Fruit fly (Drosophila melanogaster) whole organism, prepupa: ENCODE data around the gene CG33160.

Source experiments
- Blimp-1 ChIP-seq: fragments of 200-800 bp; sonication (Bioruptor generic); optimal IDR thresholded peaks from 3 replicates; lab custom pipeline; 2017; ENCODE audit warnings: missing biosample characterization, missing genetic modification characterization, mild to moderate bottlenecking, moderate library complexity, missing genetic modification reagents
- CG11294 ChIP-seq: fragments of 200-800 bp; sonication (Bioruptor generic); IDR thresholded peaks from 2 replicates; pipeline ENCODE4 v1.3.6; 2022; ENCODE audit warnings: missing biosample characterization, missing genetic modification characterization
- CG11762 ChIP-seq: fragments of 200-800 bp; sonication (Bioruptor generic); optimal IDR thresholded peaks from 3 replicates; lab custom pipeline; 2016; ENCODE audit warnings: missing biosample characterization, missing genetic modification characterization; ENCODE audit not compliant: insufficient read depth
- CG1621 ChIP-seq: fragments of 200-800 bp; sonication (Bioruptor generic); optimal IDR thresholded peaks from 3 replicates; lab custom pipeline; 2018; ENCODE audit warnings: missing biosample characterization, mild to moderate bottlenecking, missing genetic modification characterization
- CG16779 ChIP-seq: fragments of 200-800 bp; sonication (Bioruptor generic); optimal IDR thresholded peaks from 3 replicates; lab custom pipeline; 2017; ENCODE audit warnings: missing biosample characterization, mild to moderate bottlenecking, missing genetic modification characterization
- CG3032 ChIP-seq: fragments of 200-800 bp; optimal IDR thresholded peaks from 2 replicates; lab custom pipeline; 2019; ENCODE audit warnings: missing biosample characterization, mild to moderate bottlenecking, missing genetic modification characterization, moderate library complexity
- CG31627 ChIP-seq: fragments of 200-800 bp; sonication (Bioruptor generic); optimal IDR thresholded peaks from 3 replicates; lab custom pipeline; 2016; ENCODE audit warnings: missing biosample characterization, missing genetic modification characterization
- CG32006 ChIP-seq: fragments of 200-800 bp; sonication (Bioruptor generic); optimal IDR thresholded peaks from 3 replicates; lab custom pipeline; 2017; ENCODE audit warnings: missing biosample characterization, mild to moderate bottlenecking, missing genetic modification characterization
- CG34406 ChIP-seq: fragments of 200-800 bp; sonication (Bioruptor generic); optimal IDR thresholded peaks from 3 replicates; lab custom pipeline; 2016; ENCODE audit warnings: missing biosample characterization, missing genetic modification characterization
- CG3919 ChIP-seq: fragments of 200-800 bp; sonication (Bioruptor generic); optimal IDR thresholded peaks from 3 replicates; lab custom pipeline; 2016; ENCODE audit warnings: missing biosample characterization, missing genetic modification characterization
- CG6792 ChIP-seq: fragments of 200-800 bp; sonication (Bioruptor generic); optimal IDR thresholded peaks from 3 replicates; lab custom pipeline; 2016; ENCODE audit warnings: missing biosample characterization, missing genetic modification characterization
- CG6854 ChIP-seq: fragments of 200-800 bp; sonication (Bioruptor generic); optimal IDR thresholded peaks from 2 replicates; lab custom pipeline; 2017; ENCODE audit warnings: missing biosample characterization, mild to moderate bottlenecking, missing genetic modification characterization
- CG7368 ChIP-seq: fragments of 200-800 bp; sonication (Bioruptor generic); optimal IDR thresholded peaks from 3 replicates; lab custom pipeline; 2016; ENCODE audit warnings: missing biosample characterization, missing genetic modification characterization
- CG8119 ChIP-seq: fragments of 200-800 bp; sonication (Bioruptor generic); IDR thresholded peaks from 3 replicates; pipeline ENCODE4 v1.3.6; 2022; ENCODE audit warnings: missing biosample characterization, missing genetic modification characterization
- CG8632 ChIP-seq: fragments of 200-800 bp; sonication (Bioruptor generic); optimal IDR thresholded peaks from 3 replicates; lab custom pipeline; 2016; ENCODE audit warnings: missing biosample characterization, missing genetic modification characterization
- Eip75B ChIP-seq: fragments of 200-800 bp; sonication (Bioruptor generic); optimal IDR thresholded peaks from 3 replicates; lab custom pipeline; 2016; ENCODE audit warnings: missing biosample characterization, missing genetic modification characterization
- Eip78C ChIP-seq: fragments of 200-800 bp; sonication (Bioruptor generic); peaks from one replicate; lab custom pipeline; 2016; ENCODE audit warnings: missing biosample characterization, missing genetic modification characterization
- Eip93F ChIP-seq: fragments of 200-800 bp; sonication (Bioruptor generic); optimal IDR thresholded peaks from 2 replicates; lab custom pipeline; 2016; ENCODE audit warnings: missing biosample characterization, mild to moderate bottlenecking, missing genetic modification characterization
- Ets21C ChIP-seq: fragments of 200-800 bp; sonication (Bioruptor generic); optimal IDR thresholded peaks from 3 replicates; lab custom pipeline; 2016; ENCODE audit warnings: missing biosample characterization, missing genetic modification characterization
- Ets96B ChIP-seq: fragments of 200-800 bp; optimal IDR thresholded peaks from 2 replicates; lab custom pipeline; 2019; ENCODE audit warnings: missing biosample characterization, mild to moderate bottlenecking, missing genetic modification characterization, moderate library complexity
- Gug ChIP-seq: fragments of 200-800 bp; sonication (Bioruptor generic); IDR thresholded peaks from 2 replicates; pipeline ENCODE4 v1.3.6; 2022; ENCODE audit warnings: missing biosample characterization, missing genetic modification characterization
- Hr38 ChIP-seq: sonication (Bioruptor generic); optimal IDR thresholded peaks from 2 replicates; lab custom pipeline; 2016; ENCODE audit warnings: missing biosample characterization, missing genetic modification characterization
- Hr4 ChIP-seq: fragments of 200-800 bp; sonication (Bioruptor generic); optimal IDR thresholded peaks from 3 replicates; lab custom pipeline; 2016; ENCODE audit warnings: missing biosample characterization, missing genetic modification characterization
- Lpt ChIP-seq: fragments of 200-800 bp; sonication (Bioruptor generic); optimal IDR thresholded peaks from 3 replicates; lab custom pipeline; 2016; ENCODE audit warnings: missing biosample characterization, missing genetic modification characterization
- Met ChIP-seq: fragments of 200-800 bp; sonication (Bioruptor generic); optimal IDR thresholded peaks from 3 replicates; lab custom pipeline; 2016; ENCODE audit warnings: missing biosample characterization, missing genetic modification characterization
- OdsH ChIP-seq: fragments of 200-800 bp; sonication (Bioruptor generic); optimal IDR thresholded peaks from 3 replicates; lab custom pipeline; 2016; ENCODE audit warnings: missing biosample characterization, missing genetic modification characterization
- Sox102F ChIP-seq: fragments of 200-800 bp; sonication (Bioruptor generic); optimal IDR thresholded peaks from 2 replicates; lab custom pipeline; 2016; ENCODE audit warnings: missing biosample characterization, mild to moderate bottlenecking, missing genetic modification characterization
- Sox14 ChIP-seq: fragments of 200-800 bp; sonication (Bioruptor generic); optimal IDR thresholded peaks from 3 replicates; lab custom pipeline; 2016; ENCODE audit warnings: missing biosample characterization, missing genetic modification characterization
- achi ChIP-seq: fragments of 200-800 bp; sonication (Bioruptor generic); optimal IDR thresholded peaks from 3 replicates; lab custom pipeline; 2016; ENCODE audit warnings: missing biosample characterization, missing genetic modification characterization
- acj6 ChIP-seq: fragments of 200-800 bp; sonication (Bioruptor generic); optimal IDR thresholded peaks from 3 replicates; lab custom pipeline; 2016; ENCODE audit warnings: missing biosample characterization, missing genetic modification characterization
- cyc ChIP-seq: fragments of 200-800 bp; sonication (Bioruptor generic); optimal IDR thresholded peaks from 3 replicates; lab custom pipeline; 2016; ENCODE audit warnings: missing biosample characterization, missing genetic modification characterization
- dac ChIP-seq: fragments of 200-800 bp; sonication (Bioruptor generic); optimal IDR thresholded peaks from 2 replicates; lab custom pipeline; 2017; ENCODE audit warnings: missing biosample characterization, mild to moderate bottlenecking, missing genetic modification characterization
- dsx ChIP-seq: fragments of 200-800 bp; optimal IDR thresholded peaks from 3 replicates; lab custom pipeline; 2019; ENCODE audit warnings: missing biosample characterization, mild to moderate bottlenecking, missing genetic modification characterization, moderate library complexity; ENCODE audit not compliant: poor library complexity, severe bottlenecking
- eg ChIP-seq: fragments of 200-800 bp; sonication (Bioruptor generic); IDR thresholded peaks from 3 replicates; pipeline ENCODE4 v1.3.6; 2022; ENCODE audit warnings: missing biosample characterization, missing genetic modification characterization
- esn ChIP-seq: fragments of 200-800 bp; sonication (Bioruptor generic); optimal IDR thresholded peaks from 2 replicates; lab custom pipeline; 2016; ENCODE audit warnings: missing biosample characterization, mild to moderate bottlenecking, missing genetic modification characterization, moderate library complexity
- fd85E ChIP-seq: fragments of 200-800 bp; sonication (Bioruptor generic); optimal IDR thresholded peaks from 3 replicates; lab custom pipeline; 2016; ENCODE audit warnings: missing biosample characterization, missing genetic modification characterization
- fkh ChIP-seq: fragments of 200-800 bp; sonication (Bioruptor generic); optimal IDR thresholded peaks from 3 replicates; lab custom pipeline; 2017; ENCODE audit warnings: missing biosample characterization, mild to moderate bottlenecking, missing genetic modification characterization, moderate library complexity
- lz ChIP-seq: fragments of 200-800 bp; sonication (Bioruptor generic); optimal IDR thresholded peaks from 3 replicates; lab custom pipeline; 2016; ENCODE audit warnings: missing biosample characterization, missing genetic modification characterization
- net ChIP-seq: fragments of 200-800 bp; sonication (Bioruptor generic); optimal IDR thresholded peaks from 3 replicates; lab custom pipeline; 2016; ENCODE audit warnings: missing biosample characterization, missing genetic modification characterization
- pdm3 ChIP-seq: fragments of 200-800 bp; sonication (Bioruptor generic); optimal IDR thresholded peaks from 3 replicates; lab custom pipeline; 2016; ENCODE audit warnings: missing biosample characterization, missing genetic modification characterization
- salr ChIP-seq, 2 experiments: fragments of 200-800 bp; sonication (Bioruptor generic); optimal IDR thresholded peaks; 3 replicates each; lab custom pipeline; 2016 to 2018; ENCODE audit warnings: missing biosample characterization in 2 of 2, missing genetic modification characterization in 2 of 2, mild to moderate bottlenecking in 1 of 2
- svp ChIP-seq: fragments of 200-800 bp; sonication (Bioruptor generic); peaks from one replicate; lab custom pipeline; 2016; ENCODE audit warnings: missing biosample characterization, missing genetic modification characterization
- topi ChIP-seq: fragments of 200-800 bp; sonication (Bioruptor generic); optimal IDR thresholded peaks from 3 replicates; lab custom pipeline; 2016; ENCODE audit warnings: missing biosample characterization, missing genetic modification characterization
- vri ChIP-seq: fragments of 200-800 bp; sonication (Bioruptor generic); optimal IDR thresholded peaks from 3 replicates; lab custom pipeline; 2016; ENCODE audit warnings: missing biosample characterization, mild to moderate bottlenecking, missing genetic modification characterization

CG33160 gene

DNA sequence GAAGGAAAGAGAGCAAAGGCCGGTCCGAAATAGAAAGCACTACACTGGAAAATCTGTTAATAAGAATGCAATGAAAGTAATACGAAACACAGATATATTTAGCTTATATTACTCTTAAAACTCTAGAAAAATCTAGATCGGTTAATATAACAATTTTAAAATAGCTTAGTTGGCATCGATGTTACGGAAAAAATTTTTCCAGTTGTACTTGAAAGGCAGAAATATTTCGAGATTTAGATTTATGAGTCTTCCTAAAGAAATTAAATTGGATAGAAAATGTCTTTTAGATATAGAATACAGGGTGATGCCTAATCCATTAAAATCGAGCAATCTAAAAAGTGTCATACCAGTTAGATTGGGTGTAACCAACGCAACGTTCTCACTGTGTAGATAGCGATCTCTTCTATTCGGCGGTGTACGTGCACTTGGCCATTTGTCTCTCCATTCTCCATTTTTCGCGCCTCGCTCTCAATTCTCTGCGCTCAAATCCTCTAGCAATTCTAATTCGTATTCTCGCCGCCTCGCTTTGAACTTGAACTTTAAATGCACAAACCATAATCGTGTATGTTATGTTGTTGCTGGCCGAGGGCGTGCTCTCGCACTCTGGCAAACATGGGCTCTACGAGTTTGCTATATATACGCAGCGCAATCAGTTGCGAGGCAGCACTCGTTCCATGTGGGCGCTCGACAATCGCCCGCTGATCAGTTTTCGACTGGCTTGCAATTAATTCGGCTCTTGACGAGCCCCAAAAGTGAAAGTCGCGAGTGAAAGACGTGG is 44.0 kb upstream of the CG33160 start (continued):
- TF ChIP-seq CG6854, result no peak
- no peak for TF ChIP-seq Sox102F (GFP tag; lab: Kevin White, UChicago)
- peak; percentile 69 for TF ChIP-seq CG6792 (GFP tag; lab: Kevin White, UChicago)
- peak; percentile 84 for TF ChIP-seq CG3919 (GFP tag; lab: Kevin White, UChicago)
- peak; percentile 98 for TF ChIP-seq CG32006 (GFP tag; lab: Kevin White, UChicago)
- peak; percentile 81 for TF ChIP-seq CG11294 (GFP tag; lab: Robert Waterston, UW)
- peak; percentile 84 for TF ChIP-seq net (GFP tag; lab: Kevin White, UChicago)
- peak; percentile 41 for TF ChIP-seq lz
- peak; percentile 95 for TF ChIP-seq Eip78C
- peak; percentile 10 for TF ChIP-seq vri (GFP tag; lab: Kevin White, UChicago)
- TF ChIP-seq esn (GFP tag; lab: Kevin White, UChicago), result peak; percentile 39
- TF ChIP-seq Eip93F (GFP tag; lab: Kevin White, UChicago), result peak; percentile 15
- TF ChIP-seq Eip75B (GFP tag; lab: Kevin White, UChicago), result peak; percentile 70
- TF ChIP-seq Met (GFP tag; lab: Kevin White, UChicago), result peak; percentile 9
- peak; percentile 83 for TF ChIP-seq CG11762
- TF ChIP-seq acj6 (GFP tag; lab: Kevin White, UChicago), result peak; percentile 86
- peak in 1 of 2 experiments; percentile 99 for TF ChIP-seq salr (GFP tag; optimal IDR thresholded peaks at IDR 0.05; lab: Kevin White, UChicago)
- TF ChIP-seq Sox14 (GFP tag; lab: Kevin White, UChicago), result peak; percentile 91
- peak; percentile 45 for TF ChIP-seq CG34406 (GFP tag; lab: Kevin White, UChicago)
- TF ChIP-seq CG7368 (GFP tag; lab: Kevin White, UChicago), result peak; percentile 65
- peak; percentile 63 for TF ChIP-seq CG16779 (tag; lab: Kevin White, UChicago)

DNA sequence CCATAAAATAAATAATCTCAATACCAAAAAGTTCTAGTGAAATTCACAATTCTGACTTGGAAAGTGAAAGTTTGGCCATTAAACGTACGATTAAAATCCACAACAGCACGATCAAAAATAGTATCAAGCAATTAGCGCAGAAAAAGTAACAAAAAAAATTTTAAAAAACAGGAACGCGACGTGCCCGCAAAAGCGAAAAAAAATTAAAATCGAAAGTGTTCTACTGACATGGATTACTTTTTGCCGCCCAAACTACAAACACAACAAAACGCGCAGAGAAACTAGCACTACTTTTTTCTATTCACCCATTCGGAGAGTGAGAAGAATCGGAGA is 43.5 kb upstream of the CG33160 start:
- TF ChIP-seq Blimp-1 (GFP tag; lab: Kevin White, UChicago) (peak; percentile 85), CG31627 (GFP tag; lab: Kevin White, UChicago) (no peak)

DNA sequence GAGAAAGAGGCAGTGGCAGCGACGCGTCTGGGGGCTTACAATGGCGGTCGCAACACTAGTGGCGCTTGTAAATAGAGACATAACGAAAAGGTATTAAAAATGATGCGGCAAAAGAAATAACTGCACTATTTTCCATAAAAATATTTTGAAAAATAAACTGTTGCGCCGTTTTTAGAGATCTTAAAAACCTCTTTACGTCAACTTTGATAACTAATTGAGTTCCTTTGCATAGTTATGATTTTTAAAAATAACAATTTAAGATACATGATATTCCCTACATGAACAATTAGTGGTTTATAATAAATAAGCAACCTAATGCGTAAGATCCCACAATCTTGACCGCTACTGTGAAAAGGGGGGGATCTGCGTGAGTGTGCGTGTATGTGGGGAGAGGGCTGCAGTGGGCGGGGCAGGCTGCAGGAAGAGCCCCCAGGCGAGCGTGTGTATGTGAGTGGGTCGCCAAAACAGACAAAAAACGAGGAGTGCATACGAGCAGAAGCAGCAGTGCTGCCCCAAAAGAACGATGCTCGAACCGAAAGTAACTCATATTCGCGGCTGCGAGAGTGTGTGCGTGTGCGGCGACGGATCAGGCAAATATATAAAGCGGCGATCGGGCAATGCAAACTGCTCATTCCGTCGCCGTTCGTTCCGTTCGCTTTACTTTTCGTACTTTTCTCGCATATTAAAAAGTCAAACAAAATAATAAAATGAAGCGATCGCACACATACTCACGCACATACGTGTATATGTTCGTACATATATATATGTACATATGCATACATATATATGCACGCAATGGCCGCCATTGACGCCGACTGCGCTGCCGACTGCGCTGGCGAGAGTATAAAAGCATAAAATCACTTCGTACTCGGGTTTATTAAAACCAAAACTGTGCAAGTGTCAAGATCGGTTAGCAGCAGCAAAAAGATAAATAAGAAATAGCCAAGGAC is 42.8 kb upstream of the CG33160 start:
- TF ChIP-seq dsx (GFP tag; lab: Kevin White, UChicago) (peak; percentile 94), eg (GFP tag; lab: Robert Waterston, UW) (peak; percentile 76), salr (GFP tag; optimal IDR thresholded peaks at IDR 0.05; lab: Kevin White, UChicago) (peak; percentile 86 to 98), fkh (GFP tag; lab: Kevin White, UChicago) (no peak), Ets21C (GFP tag; lab: Kevin White, UChicago) (peak; percentile 97), Sox102F (GFP tag; lab: Kevin White, UChicago) (peak; percentile 97), cyc (GFP tag; lab: Kevin White, UChicago) (peak; percentile 99), CG7368 (GFP tag; lab: Kevin White, UChicago) (peak; percentile 92), OdsH (peak; percentile 98), CG1621 (tag; lab: Kevin White, UChicago) (peak; percentile 92), Hr38 (GFP tag; lab: Kevin White, UChicago) (no peak), achi (GFP tag; lab: Kevin White, UChicago) (peak; percentile 97), dac (GFP tag; lab: Kevin White, UChicago) (peak; percentile 82), CG8119 (peak; percentile 94), CG3919 (GFP tag; lab: Kevin White, UChicago) (peak; percentile 98), fd85E (GFP tag; lab: Kevin White, UChicago) (peak; percentile 91), Ets96B (tag; lab: Kevin White, UChicago) (peak; percentile 98), Eip75B (GFP tag; lab: Kevin White, UChicago) (peak; percentile 96), Eip93F (GFP tag; lab: Kevin White, UChicago) (peak; percentile 62), svp (GFP tag; lab: Kevin White, UChicago) (peak; percentile 100), CG3032 (peak; percentile 98), esn (GFP tag; lab: Kevin White, UChicago) (peak; percentile 99), topi (GFP tag; lab: Kevin White, UChicago) (peak; percentile 99), CG31627 (GFP tag; lab: Kevin White, UChicago) (peak; percentile 99), Hr4 (GFP tag; lab: Kevin White, UChicago) (peak; percentile 96), pdm3 (peak; percentile 97), Gug (peak; percentile 85), Eip78C (peak; percentile 100), CG8632 (peak; percentile 99), Lpt (GFP tag; lab: Kevin White, UChicago) (peak; percentile 94)
